Fruit fly (Drosophila melanogaster) whole organism, embryonic: ENCODE data around the gene CG11382.

Experiments
- C15 ChIP-seq: fragments of 200-800 bp; sonication (Bioruptor generic); IDR thresholded peaks from 3 replicates; pipeline ENCODE4 v1.3.6; 2022; ENCODE audit warnings: missing biosample characterization, missing genetic modification characterization
- CG1024 ChIP-seq: fragments of 200-800 bp; sonication (Bioruptor generic); IDR thresholded peaks from 2 replicates; pipeline ENCODE4 v1.3.6; 2022; ENCODE audit warnings: missing biosample characterization, missing genetic modification characterization
- CG10565 ChIP-seq: fragments of 200-800 bp; sonication (Bioruptor generic); optimal IDR thresholded peaks from 3 replicates; lab custom pipeline; 2016; ENCODE audit warnings: missing biosample characterization, mild to moderate bottlenecking, missing genetic modification characterization
- CG13123 ChIP-seq: fragments of 200-800 bp; sonication (Bioruptor generic); optimal IDR thresholded peaks from 2 replicates; lab custom pipeline; 2016; ENCODE audit warnings: missing biosample characterization, missing genetic modification characterization
- CG13287 ChIP-seq: fragments of 200-800 bp; sonication (Bioruptor generic); IDR thresholded peaks from 2 replicates; pipeline ENCODE4 v1.3.6; 2022; ENCODE audit warnings: missing biosample characterization, missing genetic modification characterization; ENCODE audit not compliant: partially characterized antibody
- CG14014 ChIP-seq: fragments of 200-800 bp; sonication (Bioruptor generic); IDR thresholded peaks from 2 replicates; pipeline ENCODE4 v1.3.6; 2022; ENCODE audit warnings: missing biosample characterization, missing genetic modification characterization
- CG15269 ChIP-seq: fragments of 200-800 bp; sonication (Bioruptor generic); optimal IDR thresholded peaks from 2 replicates; lab custom pipeline; 2018; ENCODE audit warnings: missing biosample characterization, mild to moderate bottlenecking, missing genetic modification characterization, moderate library complexity
- CG1602 ChIP-seq: fragments of 200-800 bp; sonication (Bioruptor generic); optimal IDR thresholded peaks from 3 replicates; lab custom pipeline; 2016; ENCODE audit warnings: missing biosample characterization, missing genetic modification characterization
- CG17385 ChIP-seq: fragments of 200-800 bp; sonication (Bioruptor generic); optimal IDR thresholded peaks from 3 replicates; lab custom pipeline; 2018; ENCODE audit warnings: missing biosample characterization, mild to moderate bottlenecking, missing genetic modification characterization
- CG18599 ChIP-seq: fragments of 200-800 bp; sonication (Bioruptor generic); optimal IDR thresholded peaks from 3 replicates; lab custom pipeline; 2017; ENCODE audit warnings: missing biosample characterization, missing genetic modification characterization, mild to moderate bottlenecking, moderate library complexity, missing genetic modification reagents
- CG2875 ChIP-seq: fragments of 200-800 bp; sonication (Bioruptor generic); optimal IDR thresholded peaks from 2 replicates; lab custom pipeline; 2017; ENCODE audit warnings: missing biosample characterization, mild to moderate bottlenecking, missing genetic modification characterization, missing genetic modification reagents
- CG30403 ChIP-seq: fragments of 200-800 bp; sonication (Bioruptor generic); optimal IDR thresholded peaks from 3 replicates; lab custom pipeline; 2016; ENCODE audit warnings: missing biosample characterization, missing genetic modification characterization
- CG31224 ChIP-seq: fragments of 200-800 bp; sonication (Bioruptor generic); IDR thresholded peaks from 2 replicates; pipeline ENCODE4 v1.3.6; 2022; ENCODE audit warnings: missing biosample characterization, missing genetic modification characterization
- CG34422 ChIP-seq: fragments of 200-800 bp; sonication (Bioruptor generic); IDR thresholded peaks from 3 replicates; pipeline ENCODE4 v1.3.6; 2022; ENCODE audit warnings: missing biosample characterization, missing genetic modification characterization
- CG4404 ChIP-seq: fragments of 200-800 bp; sonication (Bioruptor generic); IDR thresholded peaks from 2 replicates; pipeline ENCODE4 v1.3.6; 2022; ENCODE audit warnings: missing biosample characterization, missing genetic modification characterization
- CG6765 ChIP-seq: fragments of 200-800 bp; sonication (Bioruptor generic); optimal IDR thresholded peaks from 3 replicates; lab custom pipeline; 2017; ENCODE audit warnings: missing biosample characterization, mild to moderate bottlenecking, missing genetic modification characterization
- CG6854 ChIP-seq: fragments of 200-800 bp; sonication (Bioruptor generic); optimal IDR thresholded peaks from 3 replicates; lab custom pipeline; 2017; ENCODE audit warnings: missing biosample characterization, mild to moderate bottlenecking, missing genetic modification characterization
- CG8290 ChIP-seq, 3 experiments: fragments of 200-800 bp; sonication (Bioruptor generic); optimal IDR thresholded peaks; 2 replicates each; lab custom pipeline; 2016 to 2019; ENCODE audit warnings: missing biosample characterization in 3 of 3, missing genetic modification characterization in 3 of 3, mild to moderate bottlenecking in 2 of 3, moderate library complexity in 1 of 3
- CG8765 ChIP-seq: fragments of 200-800 bp; sonication (Bioruptor generic); IDR thresholded peaks from 2 replicates; pipeline ENCODE4 v1.3.6; 2022; ENCODE audit warnings: missing biosample characterization, missing genetic modification characterization
- Chrac-16 ChIP-seq: fragments of 200-800 bp; sonication (Bioruptor generic); optimal IDR thresholded peaks from 3 replicates; lab custom pipeline; 2016; ENCODE audit warnings: missing biosample characterization, missing genetic modification characterization
- Dip2 ChIP-seq: fragments of 200-800 bp; sonication (Bioruptor generic); IDR thresholded peaks from 2 replicates; pipeline ENCODE4 v1.3.6; 2022; ENCODE audit warnings: missing biosample characterization, missing genetic modification characterization
- Doc2 ChIP-seq: fragments of 200-800 bp; sonication (Bioruptor generic); IDR thresholded peaks from 2 replicates; pipeline ENCODE4 v1.3.6; 2022; ENCODE audit warnings: missing biosample characterization, missing genetic modification characterization
- Ets65A ChIP-seq: fragments of 200-800 bp; sonication (Bioruptor generic); peaks from one replicate; lab custom pipeline; 2016; ENCODE audit warnings: missing biosample characterization, missing genetic modification characterization
- GATAe ChIP-seq: fragments of 200-800 bp; sonication (Bioruptor generic); conservative IDR thresholded peaks from 2 replicates; pipeline ENCODE4 v1.3.6; 2022; ENCODE audit warnings: missing biosample characterization, missing genetic modification characterization
- HmgD ChIP-seq: fragments of 200-800 bp; sonication (Bioruptor generic); optimal IDR thresholded peaks from 3 replicates; lab custom pipeline; 2016; ENCODE audit warnings: missing biosample characterization, missing genetic modification characterization
- Hmr ChIP-seq: fragments of 200-800 bp; sonication (Bioruptor generic); optimal IDR thresholded peaks from 3 replicates; lab custom pipeline; 2017; ENCODE audit warnings: mild to moderate bottlenecking, missing biosample characterization, missing genetic modification reagents, missing genetic modification characterization
- Neu2 ChIP-seq: fragments of 200-800 bp; sonication (Bioruptor generic); optimal IDR thresholded peaks from 3 replicates; lab custom pipeline; 2016; ENCODE audit warnings: missing biosample characterization, missing genetic modification characterization, borderline replicate concordance
- Optix ChIP-seq: fragments of 200-800 bp; sonication (Bioruptor generic); IDR thresholded peaks from 3 replicates; pipeline ENCODE4 v1.3.6; 2022; ENCODE audit warnings: missing biosample characterization, missing genetic modification characterization
- Spps ChIP-seq: fragments of 200-800 bp; sonication (Bioruptor generic); optimal IDR thresholded peaks from 2 replicates; lab custom pipeline; 2018; ENCODE audit warnings: missing biosample characterization, mild to moderate bottlenecking, missing genetic modification characterization
- Usf ChIP-seq: fragments of 200-800 bp; sonication (Bioruptor generic); optimal IDR thresholded peaks from 2 replicates; lab custom pipeline; 2017; ENCODE audit warnings: missing genotype, missing biosample characterization, missing genetic modification characterization
- ase ChIP-seq: fragments of 200-800 bp; sonication (Bioruptor generic); IDR thresholded peaks from 3 replicates; pipeline ENCODE4 v1.3.6; 2022; ENCODE audit warnings: missing biosample characterization, missing genetic modification characterization
- esg ChIP-seq: fragments of 200-800 bp; sonication (Bioruptor generic); conservative IDR thresholded peaks from 2 replicates; pipeline ENCODE4 v1.3.6; 2022; ENCODE audit warnings: missing biosample characterization, missing genetic modification characterization
- gem ChIP-seq: fragments of 200-800 bp; sonication (Bioruptor generic); optimal IDR thresholded peaks from 2 replicates; lab custom pipeline; 2019; ENCODE audit warnings: missing biosample characterization, mild to moderate bottlenecking, missing genetic modification characterization, moderate library complexity
- gt ChIP-seq: fragments of 200-800 bp; sonication (Bioruptor generic); IDR thresholded peaks from 2 replicates; pipeline ENCODE4 v1.3.6; 2022; ENCODE audit warnings: missing biosample characterization, missing genetic modification characterization
- hb ChIP-seq: fragments of 200-800 bp; sonication (Bioruptor generic); IDR thresholded peaks from 3 replicates; pipeline ENCODE4 v1.3.6; 2022; ENCODE audit warnings: missing biosample characterization, missing genetic modification characterization; ENCODE audit not compliant: partially characterized antibody
- her ChIP-seq: fragments of 200-800 bp; sonication (Bioruptor generic); optimal IDR thresholded peaks from 2 replicates; lab custom pipeline; 2016; ENCODE audit warnings: missing biosample characterization, missing genetic modification characterization
- lov ChIP-seq, 2 experiments: fragments of 200-800 bp in 1 of 2; fragments of >200 bp in 1 of 2; sonication (Bioruptor generic) in 1 of 2; IDR thresholded peaks in 1 of 2; optimal IDR thresholded peaks in 1 of 2; 2 replicates in 1 of 2; 3 replicates in 1 of 2; pipeline versions ENCODE4 v1.3.6 to Lab custom; 2017 to 2022; ENCODE audit warnings: missing biosample characterization in 1 of 2, missing genetic modification characterization in 1 of 2
- nau ChIP-seq: fragments of 200-800 bp; sonication (Bioruptor generic); optimal IDR thresholded peaks from 3 replicates; lab custom pipeline; 2017; ENCODE audit warnings: missing biosample characterization, mild to moderate bottlenecking, missing genetic modification characterization, missing genetic modification reagents
- otp ChIP-seq: fragments of 200-800 bp; sonication (Bioruptor generic); IDR thresholded peaks from 3 replicates; pipeline ENCODE4, ENCODE4 v1.3.6; 2022; ENCODE audit warnings: missing biosample characterization, missing genetic modification characterization
- peb ChIP-seq: fragments of 200-800 bp; sonication (Bioruptor generic); IDR thresholded peaks from 2 replicates; pipeline ENCODE4 v1.3.6; 2022; ENCODE audit warnings: missing biosample characterization, missing genetic modification characterization
- pzg ChIP-seq: fragments of 200-800 bp; sonication (Bioruptor generic); optimal IDR thresholded peaks from 3 replicates; lab custom pipeline; 2018; ENCODE audit warnings: missing biosample characterization, mild to moderate bottlenecking, missing genetic modification characterization, moderate library complexity
- scrt ChIP-seq: fragments of 200-800 bp; sonication (Bioruptor generic); optimal IDR thresholded peaks from 2 replicates; lab custom pipeline; 2018; ENCODE audit warnings: missing biosample characterization, mild to moderate bottlenecking, missing genetic modification characterization, moderate library complexity
- sens ChIP-seq: fragments of 200-800 bp; sonication (Bioruptor generic); peaks from one replicate; lab custom pipeline; 2016; ENCODE audit warnings: missing biosample characterization, missing genetic modification characterization
- sim ChIP-seq: fragments of 200-800 bp; sonication (Bioruptor generic); IDR thresholded peaks from 2 replicates; pipeline ENCODE4 v1.3.6; 2022; ENCODE audit warnings: missing biosample characterization, missing genetic modification characterization
- sr ChIP-seq: fragments of 200-800 bp; sonication (Bioruptor generic); IDR thresholded peaks from 3 replicates; pipeline ENCODE4 v1.3.6; 2022; ENCODE audit warnings: missing biosample characterization, missing genetic modification characterization
- tgo ChIP-seq: fragments of 200-800 bp; sonication (Bioruptor generic); IDR thresholded peaks from 3 replicates; pipeline ENCODE4 v1.3.6; 2022; ENCODE audit warnings: missing biosample characterization, missing genetic modification characterization
- tio ChIP-seq: fragments of 200-800 bp; sonication (Bioruptor generic); optimal IDR thresholded peaks from 2 replicates; lab custom pipeline; 2017; ENCODE audit warnings: missing biosample characterization, missing genetic modification characterization, inconsistent platforms
- vfl ChIP-seq: fragments of 200-800 bp; sonication (Bioruptor generic); optimal IDR thresholded peaks from 2 replicates; lab custom pipeline; 2016; ENCODE audit warnings: missing biosample characterization, missing genetic modification characterization

CG11382 gene

dm6 chrX:1234817-1235617 is 25.2 kb downstream of the CG11382 start (continued):
- peak; percentile 13 for TF ChIP-seq CG8290 (GFP tag; optimal IDR thresholded peaks at IDR 0.05; lab: Kevin White, UChicago)
- peak in 1 of 2 experiments; percentile 90 for TF ChIP-seq CG8290 (tag; optimal IDR thresholded peaks at IDR 0.05; lab: Kevin White, UChicago)
- TF ChIP-seq esg, result peak; percentile 75
- no peak for TF ChIP-seq her (GFP tag; lab: Kevin White, UChicago)
- peak; percentile 82 for TF ChIP-seq ase (GFP tag; lab: Robert Waterston, UW)
- TF ChIP-seq gem (tag; lab: Kevin White, UChicago), result peak; percentile 89
- peak; percentile 56; the same call in 1 of the 2 replicates for TF ChIP-seq CG31224
- no peak for TF ChIP-seq Dip2
- peak; percentile 65 for TF ChIP-seq CG30403 (GFP tag; lab: Kevin White, UChicago)
- TF ChIP-seq CG18599 (GFP tag; lab: Kevin White, UChicago), result peak; percentile 85
- peak; percentile 62 for TF ChIP-seq CG6854 (GFP tag; lab: Kevin White, UChicago)
- TF ChIP-seq CG6765 (GFP tag; lab: Kevin White, UChicago), result peak; percentile 13
- peak; percentile 53; the same call in 1 of the 2 replicates for TF ChIP-seq gt (GFP tag; lab: Robert Waterston, UW)
- TF ChIP-seq otp (GFP tag; lab: Robert Waterston, UW), result peak; percentile 77
- peak; percentile 62 for TF ChIP-seq Spps (tag; lab: Kevin White, UChicago)
- TF ChIP-seq nau, result peak; percentile 68
- peak; percentile 87 for TF ChIP-seq Optix (GFP tag; lab: Robert Waterston, UW)
- peak; percentile 67 for TF ChIP-seq Chrac-16 (GFP tag; lab: Kevin White, UChicago)
- peak; percentile 67; the same call in 2 of the 3 replicates for TF ChIP-seq sr (GFP tag; lab: Robert Waterston, UW)
- TF ChIP-seq hb (GFP tag; lab: Robert Waterston, UW), result no peak
- peak; percentile 56 for TF ChIP-seq CG17385 (GFP tag; lab: Kevin White, UChicago)
- peak; percentile 77 for TF ChIP-seq tgo (GFP tag; lab: Robert Waterston, UW)
- no peak for TF ChIP-seq Neu2
- peak; percentile 97 for TF ChIP-seq Ets65A (GFP tag; lab: Kevin White, UChicago)
- peak; percentile 41 for TF ChIP-seq CG10565
- no peak for TF ChIP-seq GATAe
- TF ChIP-seq CG15269, result peak; percentile 81
- TF ChIP-seq sim (GFP tag; lab: Robert Waterston, UW), result peak; percentile 65
- peak; percentile 51 for TF ChIP-seq tio (GFP tag; lab: Kevin White, UChicago)
- TF ChIP-seq CG2875 (GFP tag; lab: Kevin White, UChicago), result peak; percentile 55
- peak; percentile 78; the same call in 1 of the 2 replicates for TF ChIP-seq CG1024 (GFP tag; lab: Robert Waterston, UW)
- TF ChIP-seq CG8765, result peak; percentile 77
- peak; percentile 83 for TF ChIP-seq CG34422 (GFP tag; lab: Robert Waterston, UW)
- peak; percentile 60 for TF ChIP-seq vfl (GFP tag; lab: Kevin White, UChicago)
- peak; percentile 22 for TF ChIP-seq CG13123 (GFP tag; lab: Kevin White, UChicago)
- TF ChIP-seq CG13287 (GFP tag; lab: Robert Waterston, UW), result peak; percentile 39
- TF ChIP-seq Hmr, result peak; percentile 76
- TF ChIP-seq lov (optimal IDR thresholded peaks at IDR 0.05; lab: Kevin White, UChicago), result no peak
- TF ChIP-seq lov (GFP tag; IDR thresholded peaks at IDR 0.05; lab: Robert Waterston, UW), result peak; percentile 85
- no peak for TF ChIP-seq pzg (GFP tag; lab: Kevin White, UChicago)
- 0 out of 2 replicates have a peak, but pooled peaks have one; percentile 46 for TF ChIP-seq Doc2 (GFP tag; lab: Robert Waterston, UW)
- peak; percentile 73 for TF ChIP-seq peb (GFP tag; lab: Robert Waterston, UW)
- peak; percentile 72 for TF ChIP-seq CG14014 (GFP tag; lab: Robert Waterston, UW)
- peak; percentile 78 for TF ChIP-seq scrt (GFP tag; lab: Kevin White, UChicago)
- TF ChIP-seq C15 (GFP tag; lab: Robert Waterston, UW), result peak; percentile 51; the same call in 1 of the 3 replicates
- peak; percentile 67 for TF ChIP-seq CG1602 (GFP tag; lab: Kevin White, UChicago)
- TF ChIP-seq HmgD (GFP tag; lab: Kevin White, UChicago), result no peak
- peak; percentile 69 for TF ChIP-seq Usf (GFP tag; lab: Kevin White, UChicago)
- TF ChIP-seq sens (GFP tag; lab: Kevin White, UChicago), result peak; percentile 98
- peak; percentile 80 for TF ChIP-seq CG4404 (GFP tag; lab: Robert Waterston, UW)
